Fruit fly (Drosophila melanogaster): ENCODE measurements around the gene lectin-29Ca.

DNA sequence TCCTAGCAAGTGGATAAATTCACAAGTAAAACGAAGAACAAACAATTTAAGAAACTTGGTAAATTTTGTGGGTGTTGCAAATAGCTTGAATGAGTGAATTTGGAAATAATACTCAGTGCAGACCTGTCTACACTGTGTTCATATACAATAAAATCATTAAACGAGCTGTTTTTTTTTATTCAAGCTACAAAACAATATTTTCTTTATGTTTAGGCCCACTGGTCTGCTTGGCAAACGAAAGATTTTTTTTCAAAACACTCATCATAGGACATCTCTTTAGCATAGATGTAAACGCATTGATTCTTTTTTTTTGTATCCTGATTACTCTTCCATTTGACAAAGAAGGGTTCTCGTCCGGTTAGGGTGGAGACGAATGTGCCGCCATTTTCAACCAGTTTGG, 1.8 kb downstream of the lectin-29Ca start, which contains the start of gene CG42820:
- TF ChIP-seq Myc (optimal IDR thresholded peaks at IDR 0.05): no peak
- TF ChIP-seq insv (optimal IDR thresholded peaks at IDR 0.05): no peak
- no peak for TF ChIP-seq Sin3A (optimal IDR thresholded peaks at IDR 0.05)
- TF ChIP-seq ttk (optimal IDR thresholded peaks at IDR 0.05): no peak
- TF ChIP-seq psq (optimal IDR thresholded peaks at IDR 0.05): no peak
- no peak for TF ChIP-seq h (optimal IDR thresholded peaks at IDR 0.05)
